Fruit fly (Drosophila melanogaster) whole organism, embryonic: Measurements from ENCODE around the gene Mrtf.

Experiments used
- C15 ChIP-seq: fragments of 200-800 bp; sonication (Bioruptor generic); IDR thresholded peaks from 3 replicates; pipeline ENCODE4 v1.3.6; 2022; ENCODE audit warnings: missing biosample characterization, missing genetic modification characterization
- CG10321 ChIP-seq: fragments of 200-800 bp; sonication (Bioruptor generic); IDR thresholded peaks from 2 replicates; pipeline ENCODE4 v1.3.6; 2022; ENCODE audit warnings: missing biosample characterization, missing genetic modification characterization
- CG11093 ChIP-seq: fragments of 200-800 bp; sonication (Bioruptor generic); IDR thresholded peaks from 3 replicates; pipeline ENCODE4 v1.3.6; 2022; ENCODE audit warnings: missing biosample characterization, missing genetic modification characterization
- CG12391 ChIP-seq: fragments of 200-800 bp; sonication (Bioruptor generic); optimal IDR thresholded peaks from 3 replicates; lab custom pipeline; 2018; ENCODE audit warnings: missing biosample characterization, mild to moderate bottlenecking, missing genetic modification characterization, moderate library complexity
- CG13287 ChIP-seq: fragments of 200-800 bp; sonication (Bioruptor generic); IDR thresholded peaks from 2 replicates; pipeline ENCODE4 v1.3.6; 2022; ENCODE audit warnings: missing biosample characterization, missing genetic modification characterization; ENCODE audit not compliant: partially characterized antibody
- CG18619 ChIP-seq: fragments of 200-800 bp; sonication (Bioruptor generic); optimal IDR thresholded peaks from 3 replicates; lab custom pipeline; 2017; ENCODE audit warnings: missing biosample characterization, mild to moderate bottlenecking, missing genetic modification characterization
- CG2116 ChIP-seq: fragments of 200-800 bp; sonication (Bioruptor generic); optimal IDR thresholded peaks from 3 replicates; lab custom pipeline; 2018; ENCODE audit warnings: missing biosample characterization, mild to moderate bottlenecking, missing genetic modification characterization
- CG30403 ChIP-seq: fragments of 200-800 bp; sonication (Bioruptor generic); optimal IDR thresholded peaks from 3 replicates; lab custom pipeline; 2016; ENCODE audit warnings: missing biosample characterization, missing genetic modification characterization
- CG33557 ChIP-seq: fragments of 200-800 bp; sonication (Bioruptor generic); optimal IDR thresholded peaks from 2 replicates; lab custom pipeline; 2019; ENCODE audit warnings: missing biosample characterization, mild to moderate bottlenecking, missing genetic modification characterization, moderate library complexity
- CG7357 ChIP-seq: fragments of 200-800 bp; sonication (Bioruptor generic); IDR thresholded peaks from 3 replicates; pipeline ENCODE4 v1.3.6; 2022; ENCODE audit warnings: missing biosample characterization, missing genetic modification characterization
- CG8944 ChIP-seq: fragments of 200-800 bp; sonication (Bioruptor generic); optimal IDR thresholded peaks from 3 replicates; lab custom pipeline; 2016; ENCODE audit warnings: missing biosample characterization, missing genetic modification characterization
- CTCF ChIP-seq: fragments of 200-800 bp; sonication (Bioruptor generic); optimal IDR thresholded peaks from 2 replicates; lab custom pipeline; 2017; ENCODE audit warnings: missing biosample characterization, mild to moderate bottlenecking, missing genetic modification characterization, moderate library complexity
- Chrac-16 ChIP-seq: fragments of 200-800 bp; sonication (Bioruptor generic); optimal IDR thresholded peaks from 3 replicates; lab custom pipeline; 2016; ENCODE audit warnings: missing biosample characterization, missing genetic modification characterization
- Drgx ChIP-seq: fragments of 200-800 bp; sonication (Bioruptor generic); IDR thresholded peaks from 2 replicates; pipeline ENCODE4 v1.3.6; 2022; ENCODE audit warnings: missing biosample characterization, missing genetic modification characterization
- Elba2 ChIP-seq: fragments of 200-800 bp; sonication (Bioruptor generic); optimal IDR thresholded peaks from 3 replicates; lab custom pipeline; 2016; ENCODE audit warnings: missing biosample characterization, missing genetic modification characterization
- Ets65A ChIP-seq: fragments of 200-800 bp; sonication (Bioruptor generic); peaks from one replicate; lab custom pipeline; 2016; ENCODE audit warnings: missing biosample characterization, missing genetic modification characterization
- HmgZ ChIP-seq: fragments of 200-800 bp; sonication (Bioruptor generic); optimal IDR thresholded peaks from 2 replicates; lab custom pipeline; 2018; ENCODE audit warnings: missing biosample characterization, mild to moderate bottlenecking, missing genetic modification characterization
- Jarid2 ChIP-seq: fragments of 200-800 bp; sonication (Bioruptor generic); optimal IDR thresholded peaks from 3 replicates; lab custom pipeline; 2017; ENCODE audit warnings: mild to moderate bottlenecking, missing biosample characterization, missing genetic modification reagents, missing genetic modification characterization
- Med ChIP-seq: fragments of 200-800 bp; sonication (Bioruptor generic); peaks from one replicate; lab custom pipeline; 2016; ENCODE audit warnings: missing biosample characterization, missing genetic modification characterization, mild to moderate bottlenecking, inconsistent platforms, moderate library complexity
- PHDP ChIP-seq: fragments of 200-800 bp; sonication (Bioruptor generic); optimal IDR thresholded peaks from 3 replicates; lab custom pipeline; 2018; ENCODE audit warnings: missing biosample characterization, mild to moderate bottlenecking, missing genetic modification characterization, moderate library complexity
- Rfx ChIP-seq: fragments of 200-800 bp; sonication (Bioruptor generic); IDR thresholded peaks from 2 replicates; pipeline ENCODE4 v1.3.6; 2022; ENCODE audit warnings: missing biosample characterization, missing genetic modification characterization
- Sox102F ChIP-seq: fragments of 200-800 bp; sonication (Bioruptor generic); optimal IDR thresholded peaks from 2 replicates; lab custom pipeline; 2018; ENCODE audit warnings: missing biosample characterization, mild to moderate bottlenecking, missing genetic modification characterization, moderate library complexity
- Trl ChIP-seq, 3 experiments: fragments of >200 bp in 2 of 3; fragments of 200-800 bp in 1 of 3; sonication (Bioruptor generic) in 1 of 3; optimal IDR thresholded peaks; 2 replicates in 1 of 3; 3 replicates in 2 of 3; lab custom pipeline; 2016 to 2017; ENCODE audit warnings: missing biosample characterization in 1 of 3, missing genetic modification characterization in 1 of 3
- ara ChIP-seq: fragments of 200-800 bp; sonication (Bioruptor generic); IDR thresholded peaks from 2 replicates; pipeline ENCODE4 v1.3.6; 2022; ENCODE audit warnings: missing biosample characterization, missing genetic modification characterization
- cad ChIP-seq: fragments of >200 bp; optimal IDR thresholded peaks from 2 replicates; lab custom pipeline; 2017; ENCODE audit warnings: missing biosample characterization, missing genetic modification characterization
- ci ChIP-seq: fragments of 200-800 bp; sonication (Bioruptor generic); IDR thresholded peaks from 3 replicates; pipeline ENCODE4 v1.3.6; 2022; ENCODE audit warnings: missing biosample characterization, missing genetic modification characterization
- crol ChIP-seq: fragments of 200-800 bp; sonication (Bioruptor generic); IDR thresholded peaks from 2 replicates; pipeline ENCODE4 v1.3.6; 2022; ENCODE audit warnings: missing biosample characterization, missing genetic modification characterization
- exex ChIP-seq: fragments of 200-800 bp; sonication (Bioruptor generic); optimal IDR thresholded peaks from 4 replicates; lab custom pipeline; 2018; ENCODE audit warnings: missing biosample characterization, mild to moderate bottlenecking, missing genetic modification characterization, moderate library complexity
- fd96Cb ChIP-seq: fragments of 200-800 bp; sonication (Bioruptor generic); optimal IDR thresholded peaks from 2 replicates; lab custom pipeline; 2018; ENCODE audit warnings: missing biosample characterization, mild to moderate bottlenecking, missing genetic modification characterization, moderate library complexity
- gem ChIP-seq: fragments of 200-800 bp; sonication (Bioruptor generic); optimal IDR thresholded peaks from 2 replicates; lab custom pipeline; 2019; ENCODE audit warnings: missing biosample characterization, mild to moderate bottlenecking, missing genetic modification characterization, moderate library complexity
- jigr1 ChIP-seq: fragments of 200-800 bp; sonication (Bioruptor generic); IDR thresholded peaks from 3 replicates; pipeline ENCODE4 v1.3.6; 2022; ENCODE audit warnings: missing biosample characterization, missing genetic modification characterization
- ken ChIP-seq: fragments of 200-800 bp; sonication (Bioruptor generic); IDR thresholded peaks from 3 replicates; pipeline ENCODE4 v1.3.6; 2022; ENCODE audit warnings: missing biosample characterization, missing genetic modification characterization
- klu ChIP-seq: fragments of 200-800 bp; sonication (Bioruptor generic); IDR thresholded peaks from 2 replicates; pipeline ENCODE4 v1.3.6; 2022; ENCODE audit warnings: missing biosample characterization, missing genetic modification characterization
- knrl ChIP-seq: fragments of 200-800 bp; sonication (Bioruptor generic); IDR thresholded peaks from 3 replicates; pipeline ENCODE4 v1.3.6; 2022; ENCODE audit warnings: missing biosample characterization, missing genetic modification characterization; ENCODE audit not compliant: partially characterized antibody
- psq ChIP-seq: fragments of 200-800 bp; sonication (Bioruptor generic); optimal IDR thresholded peaks from 2 replicates; lab custom pipeline; 2017; ENCODE audit warnings: missing biosample characterization, missing genetic modification characterization
- sd ChIP-seq: fragments of 200-800 bp; sonication (Bioruptor generic); optimal IDR thresholded peaks from 3 replicates; lab custom pipeline; 2018; ENCODE audit warnings: missing biosample characterization, mild to moderate bottlenecking, missing genetic modification characterization, moderate library complexity
- sens ChIP-seq: fragments of 200-800 bp; sonication (Bioruptor generic); peaks from one replicate; lab custom pipeline; 2016; ENCODE audit warnings: missing biosample characterization, missing genetic modification characterization
- sisA ChIP-seq: fragments of 200-800 bp; sonication (Bioruptor generic); IDR thresholded peaks from 2 replicates; pipeline ENCODE4 v1.3.6; 2022; ENCODE audit warnings: missing biosample characterization, missing genetic modification characterization
- slbo ChIP-seq: fragments of 200-800 bp; sonication (Bioruptor generic); IDR thresholded peaks from 2 replicates; pipeline ENCODE4 v1.3.6; 2022; ENCODE audit warnings: missing biosample characterization, missing genetic modification characterization
- sqz ChIP-seq: fragments of 200-800 bp; sonication (Bioruptor generic); optimal IDR thresholded peaks from 3 replicates; lab custom pipeline; 2018; ENCODE audit warnings: missing biosample characterization, mild to moderate bottlenecking, missing genetic modification characterization
- unpg ChIP-seq: fragments of 200-800 bp; sonication (Bioruptor generic); optimal IDR thresholded peaks from 3 replicates; lab custom pipeline; 2018; ENCODE audit warnings: missing biosample characterization, mild to moderate bottlenecking, missing genetic modification characterization, moderate library complexity
- zf30C ChIP-seq: fragments of 200-800 bp; sonication (Bioruptor generic); optimal IDR thresholded peaks from 3 replicates; lab custom pipeline; 2018; ENCODE audit warnings: missing biosample characterization, mild to moderate bottlenecking, missing genetic modification characterization

The Mrtf gene

dm6 chr3L:2808278-2808892, 42.0 kb upstream of the Mrtf start (continued):
- TF ChIP-seq knrl (GFP tag; lab: Robert Waterston, UW) (no peak), CG11093 (GFP tag; lab: Robert Waterston, UW) (no peak), crol (GFP tag; lab: Robert Waterston, UW) (peak; percentile 66), Drgx (GFP tag; lab: Robert Waterston, UW) (peak; percentile 31), CG12391 (peak; percentile 14), PHDP (tag; lab: Kevin White, UChicago) (peak; percentile 15), psq (GFP tag; lab: Kevin White, UChicago) (peak; percentile 75), sqz (GFP tag; lab: Kevin White, UChicago) (peak; percentile 17), unpg (GFP tag; lab: Kevin White, UChicago) (peak; percentile 11), sens (GFP tag; lab: Kevin White, UChicago) (peak; percentile 57), C15 (GFP tag; lab: Robert Waterston, UW) (no peak), CG13287 (GFP tag; lab: Robert Waterston, UW) (no peak), Med (peak; percentile 47), Trl (optimal IDR thresholded peaks at IDR 0.05; lab: Kevin White, UChicago) (peak; percentile 36 to 37), Trl (GFP tag; optimal IDR thresholded peaks at IDR 0.05; lab: Kevin White, UChicago) (no peak), CG8944 (GFP tag; lab: Kevin White, UChicago) (no peak), Rfx (GFP tag; lab: Robert Waterston, UW) (peak; percentile 53), Sox102F (GFP tag; lab: Kevin White, UChicago) (peak; percentile 11), cad (GFP tag; lab: Kevin White, UChicago) (peak; percentile 12), gem (tag; lab: Kevin White, UChicago) (peak; percentile 32), zf30C (GFP tag; lab: Kevin White, UChicago) (no peak), slbo (GFP tag; lab: Robert Waterston, UW) (peak; percentile 18; the same call in 1 of the 2 replicates), CTCF (no peak)

dm6 chr3L:2807376-2807775, 41.0 kb upstream of the Mrtf start:
- no peak for TF ChIP-seq CG30403 (GFP tag; lab: Kevin White, UChicago)
- no peak for TF ChIP-seq Elba2
- TF ChIP-seq HmgZ (tag; lab: Kevin White, UChicago): no peak
- peak; percentile 73 for TF ChIP-seq Ets65A (GFP tag; lab: Kevin White, UChicago)
- 0 out of 3 replicates have a peak, but pooled peaks have one; percentile 21 for TF ChIP-seq CG7357 (GFP tag; lab: Robert Waterston, UW)
- no peak for TF ChIP-seq fd96Cb (tag; lab: Kevin White, UChicago)
- TF ChIP-seq sisA: no peak
- no peak for TF ChIP-seq klu (GFP tag; lab: Robert Waterston, UW)
- no peak for TF ChIP-seq sd (tag; lab: Kevin White, UChicago)
- TF ChIP-seq CG10321: no peak
- TF ChIP-seq CG18619 (GFP tag; lab: Kevin White, UChicago): no peak
- TF ChIP-seq ara (GFP tag; lab: Robert Waterston, UW): no peak
- no peak for TF ChIP-seq ken (GFP tag; lab: Robert Waterston, UW)
- no peak for TF ChIP-seq exex
- no peak for TF ChIP-seq jigr1 (GFP tag; lab: Robert Waterston, UW)
- TF ChIP-seq Chrac-16 (GFP tag; lab: Kevin White, UChicago): no peak
- no peak for TF ChIP-seq CG2116 (GFP tag; lab: Kevin White, UChicago)
- TF ChIP-seq CG33557 (GFP tag; lab: Kevin White, UChicago): no peak
- TF ChIP-seq ci (GFP tag; lab: Robert Waterston, UW): no peak
- peak; percentile 2 for TF ChIP-seq Med
- no peak for TF ChIP-seq Jarid2 (GFP tag; lab: Kevin White, UChicago)
